Worm (Caenorhabditis elegans) whole organism, mixed stage, embryonic: ENCODE measurements around the gene nca-2.
A peak's percentile ranks its signal among the peaks of the same experiment; 100 is the strongest.

ENCODE experiments used
- M03D4.4 ChIP-seq: sonication (generic microtip); optimal IDR thresholded peaks from 2 replicates; lab custom pipeline; 2017; ENCODE audit warnings: mild to moderate bottlenecking, missing genetic modification characterization, missing compliant biosample characterization
- bed-3 ChIP-seq: fragments of 200-800 bp; sonication (Bioruptor generic); optimal IDR thresholded peaks from 3 replicates; lab custom pipeline; 2018; ENCODE audit warnings: mild to moderate bottlenecking, missing genetic modification characterization, moderate library complexity, missing compliant biosample characterization
- blmp-1 ChIP-seq: fragments of 150-350 bp; optimal IDR thresholded peaks from 2 replicates; lab custom pipeline; 2014; ENCODE audit warnings: missing biosample characterization, missing genetic modification characterization
- ceh-39 ChIP-seq: fragments of 150-350 bp; optimal IDR thresholded peaks from 2 replicates; lab custom pipeline; 2014; ENCODE audit warnings: missing biosample characterization, missing genetic modification characterization
- ceh-43 ChIP-seq: fragments of 200-800 bp; sonication (Bioruptor generic); optimal IDR thresholded peaks from 2 replicates; lab custom pipeline; 2018; ENCODE audit warnings: mild to moderate bottlenecking, missing genetic modification characterization, moderate library complexity, missing compliant biosample characterization
- ceh-83 ChIP-seq: fragments of 200-800 bp; sonication (Bioruptor generic); optimal IDR thresholded peaks from 2 replicates; lab custom pipeline; 2018; ENCODE audit warnings: mild to moderate bottlenecking, missing genetic modification characterization, missing compliant biosample characterization
- ces-1 ChIP-seq: fragments of 150-350 bp; optimal IDR thresholded peaks from 2 replicates; lab custom pipeline; 2014; ENCODE audit warnings: missing biosample characterization, missing genetic modification reagents, missing genetic modification characterization
- cnd-1 ChIP-seq: fragments of 200-800 bp; sonication (Bioruptor generic); optimal IDR thresholded peaks from 2 replicates; lab custom pipeline; 2018; ENCODE audit warnings: mild to moderate bottlenecking, missing genetic modification characterization, missing compliant biosample characterization
- drap-1 ChIP-seq: fragments of 200-800 bp; sonication (Bioruptor generic); optimal IDR thresholded peaks from 3 replicates; lab custom pipeline; 2018; ENCODE audit warnings: mild to moderate bottlenecking, missing genetic modification characterization, missing compliant biosample characterization
- elt-1 ChIP-seq: sonication (generic microtip); optimal IDR thresholded peaks from 2 replicates; lab custom pipeline; 2017; ENCODE audit warnings: missing genetic modification characterization, mild to moderate bottlenecking, missing compliant biosample characterization, antibody characterized with exemption, moderate library complexity, borderline replicate concordance; ENCODE audit not compliant: insufficient read depth
- elt-3 ChIP-seq: fragments of 150-350 bp; optimal IDR thresholded peaks from 2 replicates; lab custom pipeline; 2014; ENCODE audit warnings: missing biosample characterization, missing genetic modification characterization
- flh-1 ChIP-seq: fragments of 200-800 bp; sonication (Bioruptor generic); optimal IDR thresholded peaks from 2 replicates; lab custom pipeline; 2018; ENCODE audit warnings: mild to moderate bottlenecking, missing genetic modification characterization, moderate library complexity, missing compliant biosample characterization
- ham-2 ChIP-seq: fragments of 200-800 bp; sonication (Bioruptor generic); optimal IDR thresholded peaks from 2 replicates; lab custom pipeline; 2018; ENCODE audit warnings: mild to moderate bottlenecking, missing genetic modification characterization, missing compliant biosample characterization
- hlh-1 ChIP-seq: fragments of 150-350 bp; optimal IDR thresholded peaks from 2 replicates; lab custom pipeline; 2014; ENCODE audit warnings: missing biosample characterization, missing genetic modification reagents, missing genetic modification characterization
- lin-13 ChIP-seq: fragments of 150-350 bp; optimal IDR thresholded peaks from 2 replicates; lab custom pipeline; 2014; ENCODE audit warnings: missing biosample characterization, missing genetic modification characterization
- lin-32 ChIP-seq: fragments of 200-800 bp; sonication (Bioruptor generic); optimal IDR thresholded peaks from 2 replicates; lab custom pipeline; 2018; ENCODE audit warnings: mild to moderate bottlenecking, missing genetic modification characterization, missing compliant biosample characterization
- lsy-2 ChIP-seq: fragments of 150-350 bp; optimal IDR thresholded peaks from 2 replicates; lab custom pipeline; 2014; ENCODE audit warnings: missing biosample characterization, missing genetic modification characterization
- mab-5 ChIP-seq: fragments of 150-350 bp; optimal IDR thresholded peaks from 2 replicates; lab custom pipeline; 2014; ENCODE audit warnings: missing biosample characterization, missing genetic modification characterization
- mep-1 ChIP-seq: fragments of 150-350 bp; optimal IDR thresholded peaks from 2 replicates; lab custom pipeline; 2017; ENCODE audit warnings: missing biosample characterization, missing genetic modification reagents, missing genetic modification characterization, inconsistent platforms
- mls-2 ChIP-seq: sonication (generic microtip); optimal IDR thresholded peaks from 2 replicates; lab custom pipeline; 2016; ENCODE audit warnings: mild to moderate bottlenecking, missing genetic modification characterization, moderate library complexity, missing compliant biosample characterization
- nhr-12 ChIP-seq: fragments of 150-350 bp; optimal IDR thresholded peaks from 2 replicates; lab custom pipeline; 2014; ENCODE audit warnings: missing biosample characterization, missing genetic modification characterization
- nhr-2 ChIP-seq: fragments of 150-350 bp; optimal IDR thresholded peaks from 2 replicates; lab custom pipeline; 2014; ENCODE audit warnings: missing biosample characterization, missing genetic modification characterization
- nhr-237 ChIP-seq: fragments of 150-350 bp; optimal IDR thresholded peaks from 2 replicates; lab custom pipeline; 2014; ENCODE audit warnings: missing biosample characterization, missing genetic modification characterization
- nhr-28 ChIP-seq: fragments of 150-350 bp; optimal IDR thresholded peaks from 2 replicates; lab custom pipeline; 2014; ENCODE audit warnings: missing biosample characterization, missing genetic modification characterization
- nhr-76 ChIP-seq: sonication (generic microtip); optimal IDR thresholded peaks from 2 replicates; lab custom pipeline; 2017; ENCODE audit warnings: missing biosample characterization, missing genetic modification characterization
- pha-4 ChIP-seq: fragments of 150-350 bp; optimal IDR thresholded peaks from 2 replicates; lab custom pipeline; 2018; ENCODE audit warnings: missing biosample characterization, missing genetic modification reagents, missing genetic modification characterization
- sem-2 ChIP-seq: fragments of 200-800 bp; sonication (Bioruptor generic); optimal IDR thresholded peaks from 2 replicates; lab custom pipeline; 2018; ENCODE audit warnings: mild to moderate bottlenecking, missing genetic modification characterization, missing compliant biosample characterization
- snpc-4 ChIP-seq: fragments of 150-350 bp; optimal IDR thresholded peaks from 2 replicates; lab custom pipeline; 2014; ENCODE audit warnings: missing biosample characterization, missing genetic modification characterization
- sptf-1 ChIP-seq: sonication (generic microtip); optimal IDR thresholded peaks from 2 replicates; lab custom pipeline; 2017; ENCODE audit warnings: mild to moderate bottlenecking, missing genetic modification characterization, moderate library complexity, missing compliant biosample characterization
- tbx-8 ChIP-seq: fragments of 200-800 bp; sonication (Bioruptor generic); optimal IDR thresholded peaks from 2 replicates; lab custom pipeline; 2018; ENCODE audit warnings: mild to moderate bottlenecking, missing genetic modification characterization, moderate library complexity, missing compliant biosample characterization
- unc-120 ChIP-seq: sonication (generic microtip); optimal IDR thresholded peaks from 2 replicates; lab custom pipeline; 2017; ENCODE audit warnings: missing genetic modification characterization, missing compliant biosample characterization; ENCODE audit not compliant: poor library complexity, severe bottlenecking
- unc-39 ChIP-seq: fragments of 150-350 bp; optimal IDR thresholded peaks from 2 replicates; lab custom pipeline; 2014; ENCODE audit warnings: missing biosample characterization, missing genetic modification characterization
- unc-62 ChIP-seq: fragments of 150-350 bp; optimal IDR thresholded peaks from 2 replicates; lab custom pipeline; 2014; ENCODE audit warnings: missing biosample characterization, missing genetic modification reagents, missing genetic modification characterization
- zip-8 ChIP-seq: fragments of 150-350 bp; optimal IDR thresholded peaks from 2 replicates; lab custom pipeline; 2014; ENCODE audit warnings: missing biosample characterization, missing genetic modification characterization
- ztf-11 ChIP-seq: fragments of 150-350 bp; optimal IDR thresholded peaks from 2 replicates; lab custom pipeline; 2014; ENCODE audit warnings: missing biosample characterization, missing genetic modification characterization

nca-2 gene

ce11 chrIII:5012460-5012859 is 47.1 kb downstream of the nca-2 start:
- no peak for TF ChIP-seq nhr-28 (tag; lab: Kevin White, UChicago)
- TF ChIP-seq unc-62 (GFP tag; lab: Kevin White, UChicago) = no peak

- TF ChIP-seq blmp-1 (tag; lab: Kevin White, UChicago) = peak; percentile 26
- peak; percentile 77 for TF ChIP-seq drap-1 (GFP tag; lab: Kevin White, UChicago)
- TF ChIP-seq unc-120 (tag; lab: Kevin White, UChicago) = peak; percentile 97
- TF ChIP-seq ces-1 (GFP tag; lab: Kevin White, UChicago) = peak; percentile 97
- no peak for TF ChIP-seq snpc-4 (tag; lab: Kevin White, UChicago)
- peak; percentile 88 for TF ChIP-seq ham-2 (GFP tag; lab: Kevin White, UChicago)
- peak; percentile 7 for TF ChIP-seq tbx-8 (GFP tag; lab: Kevin White, UChicago)
- TF ChIP-seq ceh-83 = no peak
- TF ChIP-seq lsy-2 (tag; lab: Kevin White, UChicago) = peak; percentile 69
- no peak for TF ChIP-seq nhr-12 (tag; lab: Kevin White, UChicago)
- TF ChIP-seq M03D4.4 (tag; lab: Kevin White, UChicago) = peak; percentile 67
- TF ChIP-seq nhr-237 (tag; lab: Kevin White, UChicago) = peak; percentile 63
- TF ChIP-seq mep-1 (tag; lab: Kevin White, UChicago) = peak; percentile 89
- peak; percentile 52 for TF ChIP-seq sptf-1 (tag; lab: Kevin White, UChicago)
- peak; percentile 61 for TF ChIP-seq nhr-2 (tag; lab: Kevin White, UChicago)
- peak; percentile 68 for TF ChIP-seq cnd-1 (tag; lab: Kevin White, UChicago)
- TF ChIP-seq elt-1 (tag; lab: Kevin White, UChicago) = no peak
- peak; percentile 3 for TF ChIP-seq ceh-43 (GFP tag; lab: Kevin White, UChicago)
- TF ChIP-seq bed-3 = no peak
- no peak for TF ChIP-seq unc-39 (tag; lab: Kevin White, UChicago)
- TF ChIP-seq nhr-28 (tag; lab: Kevin White, UChicago) = no peak
- peak; percentile 72 for TF ChIP-seq ceh-39
- peak; percentile 78 for TF ChIP-seq ztf-11 (tag; lab: Kevin White, UChicago)
- TF ChIP-seq flh-1 (GFP tag; lab: Kevin White, UChicago) = no peak
- TF ChIP-seq elt-3 (tag; lab: Kevin White, UChicago) = no peak
- TF ChIP-seq lin-32 (GFP tag; lab: Kevin White, UChicago) = no peak
- peak; percentile 84 for TF ChIP-seq mls-2 (tag; lab: Kevin White, UChicago)
- peak; percentile 16 for TF ChIP-seq lin-13 (tag; lab: Kevin White, UChicago)
- no peak for TF ChIP-seq sem-2
- peak; percentile 74 for TF ChIP-seq hlh-1 (tag; lab: Kevin White, UChicago)
- TF ChIP-seq mab-5 (tag; lab: Kevin White, UChicago) = no peak
- peak; percentile 2 for TF ChIP-seq zip-8 (tag; lab: Kevin White, UChicago)
- TF ChIP-seq pha-4 (tag; lab: Kevin White, UChicago) = peak; percentile 47
- TF ChIP-seq unc-62 (GFP tag; lab: Kevin White, UChicago) = peak; percentile 94
- TF ChIP-seq nhr-76 (tag; lab: Kevin White, UChicago) = no peak
- TF ChIP-seq, all 35 proteins: peak for 22
Observed at ce11 chrIII:5013915-5014346, 48.6 kb downstream of the nca-2 start.

- no peak for TF ChIP-seq mep-1 (tag; lab: Kevin White, UChicago)
- no peak for TF ChIP-seq unc-120 (tag; lab: Kevin White, UChicago)
- no peak for TF ChIP-seq hlh-1 (tag; lab: Kevin White, UChicago)
- TF ChIP-seq ceh-43 (GFP tag; lab: Kevin White, UChicago) = no peak
- TF ChIP-seq zip-8 (tag; lab: Kevin White, UChicago) = no peak
- TF ChIP-seq unc-62 (GFP tag; lab: Kevin White, UChicago) = no peak
- TF ChIP-seq ham-2 (GFP tag; lab: Kevin White, UChicago) = no peak
- no peak for TF ChIP-seq bed-3
- TF ChIP-seq drap-1 (GFP tag; lab: Kevin White, UChicago) = no peak
- no peak for TF ChIP-seq sem-2
- TF ChIP-seq nhr-237 (tag; lab: Kevin White, UChicago) = no peak
- no peak for TF ChIP-seq flh-1 (GFP tag; lab: Kevin White, UChicago)
- TF ChIP-seq snpc-4 (tag; lab: Kevin White, UChicago) = no peak
Observed at ce11 chrIII:5017550-5017949, 52.2 kb downstream of the nca-2 start, which contains the start of gene larp-1. TSS of gene larp-1 (minus strand) at chrIII:5017650.
